Fruit fly (Drosophila melanogaster) whole organism, embryonic: Measurements from ENCODE around the gene Psn.

Experiments used
- CG10209 ChIP-seq: fragments of 200-800 bp; sonication (Bioruptor generic); optimal IDR thresholded peaks from 3 replicates; lab custom pipeline; 2017; ENCODE audit warnings: missing biosample characterization, mild to moderate bottlenecking, missing genetic modification characterization, missing genetic modification reagents
- CG14860 ChIP-seq: fragments of 200-800 bp; sonication (Bioruptor generic); IDR thresholded peaks from 3 replicates; pipeline ENCODE4 v1.3.6; 2022; ENCODE audit warnings: missing biosample characterization, missing genetic modification characterization; ENCODE audit not compliant: partially characterized antibody
- CG15601 ChIP-seq: fragments of 200-800 bp; sonication (Bioruptor generic); optimal IDR thresholded peaks from 3 replicates; lab custom pipeline; 2019; ENCODE audit warnings: missing biosample characterization, mild to moderate bottlenecking, missing genetic modification characterization, moderate library complexity
- CG15696 ChIP-seq: fragments of 200-800 bp; sonication (Bioruptor generic); optimal IDR thresholded peaks from 2 replicates; lab custom pipeline; 2019; ENCODE audit warnings: missing biosample characterization, mild to moderate bottlenecking, missing genetic modification characterization, moderate library complexity
- CG3726 ChIP-seq: fragments of 200-800 bp; sonication (Bioruptor generic); IDR thresholded peaks from 3 replicates; pipeline ENCODE4, ENCODE4 v1.3.6; 2022; ENCODE audit warnings: missing biosample characterization, missing genetic modification characterization
- Kr ChIP-seq: fragments of 200-800 bp; sonication (Bioruptor generic); optimal IDR thresholded peaks from 2 replicates; lab custom pipeline; 2017; ENCODE audit warnings: missing biosample characterization, mild to moderate bottlenecking, missing genetic modification characterization
- NC2α ChIP-seq: fragments of 200-800 bp; sonication (Bioruptor generic); optimal IDR thresholded peaks from 2 replicates; lab custom pipeline; 2016; ENCODE audit warnings: missing biosample characterization, missing genetic modification characterization
- crp ChIP-seq, 2 experiments: fragments of 200-800 bp; sonication (Bioruptor generic); optimal IDR thresholded peaks; 2 replicates in 1 of 2; 3 replicates in 1 of 2; lab custom pipeline; 2017; ENCODE audit warnings: missing biosample characterization in 2 of 2, missing genetic modification characterization in 2 of 2, mild to moderate bottlenecking in 1 of 2, moderate library complexity in 1 of 2
- psq ChIP-seq: fragments of 200-800 bp; sonication (Bioruptor generic); optimal IDR thresholded peaks from 2 replicates; lab custom pipeline; 2017; ENCODE audit warnings: missing biosample characterization, missing genetic modification characterization
- sd ChIP-seq: fragments of 200-800 bp; sonication (Bioruptor generic); optimal IDR thresholded peaks from 3 replicates; lab custom pipeline; 2018; ENCODE audit warnings: missing biosample characterization, mild to moderate bottlenecking, missing genetic modification characterization, moderate library complexity
- usp ChIP-seq: fragments of >200 bp; optimal IDR thresholded peaks from 2 replicates; lab custom pipeline; 2017; ENCODE audit warnings: missing biosample characterization, missing genetic modification characterization

dm6 chr3L:20395257-20395909, 36.9 kb upstream of the Psn start:
- TF ChIP-seq Kr (GFP tag; lab: Kevin White, UChicago) (no peak), psq (GFP tag; lab: Kevin White, UChicago) (no peak), CG14860 (no peak), CG15601 (tag; lab: Kevin White, UChicago) (no peak), CG10209 (GFP tag; lab: Kevin White, UChicago) (peak; percentile 40), CG15696 (tag; lab: Kevin White, UChicago) (no peak), NC2α (GFP tag; lab: Kevin White, UChicago) (no peak), sd (peak; percentile 70), crp (GFP tag; optimal IDR thresholded peaks at IDR 0.05; lab: Kevin White, UChicago) (no peak), CG3726 (no peak), usp (GFP tag; lab: Kevin White, UChicago) (no peak)
